Worm (Caenorhabditis elegans): ENCODE data around the gene K03B8.6.

Gene K03B8.6

DNA sequence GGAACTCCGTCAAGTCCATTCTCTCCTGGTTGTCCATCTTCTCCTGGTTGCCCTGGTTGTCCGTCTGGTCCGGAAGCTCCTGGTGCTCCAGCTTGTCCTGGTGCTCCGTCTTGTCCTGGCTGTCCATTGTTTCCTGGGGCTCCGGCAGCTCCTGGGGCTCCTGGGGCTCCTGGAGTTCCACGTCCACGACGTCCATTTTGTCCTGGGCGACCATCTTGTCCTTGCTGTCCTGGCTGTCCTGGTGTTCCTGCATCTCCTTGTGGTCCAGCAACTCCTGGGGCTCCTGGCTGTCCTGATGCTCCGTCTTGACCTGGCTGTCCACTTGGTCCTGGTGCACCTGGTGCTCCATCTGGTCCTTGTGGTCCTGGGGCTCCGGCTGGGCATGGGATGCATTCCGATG is 42.0 kb downstream of the K03B8.6 start:
- TF ChIP-seq nhr-85 (tag), result no peak
- TF ChIP-seq hlh-17 (GFP tag; optimal IDR thresholded peaks at IDR 0.05; ENCODE audit: borderline replicate concordance), result no peak
- no peak for TF ChIP-seq pqm-1 (tag; optimal IDR thresholded peaks at IDR 0.05)
- TF ChIP-seq fkh-8 (tag; optimal IDR thresholded peaks at IDR 0.05), result no peak
- TF ChIP-seq unc-98 (GFP tag; IDR thresholded peaks at IDR 0.05), result no peak
- TF ChIP-seq C04F5.9 (tag; optimal IDR thresholded peaks at IDR 0.05), result no peak

- TF ChIP-seq ztf-11 (tag; optimal IDR thresholded peaks at IDR 0.05), result no peak
- TF ChIP-seq unc-30 (tag; optimal IDR thresholded peaks at IDR 0.05), result no peak
- no peak for TF ChIP-seq ceh-63 (GFP tag; optimal IDR thresholded peaks at IDR 0.05)
- no peak for TF ChIP-seq jun-1 (tag; optimal IDR thresholded peaks at IDR 0.05)
- no peak for TF ChIP-seq lsy-2 (tag; optimal IDR thresholded peaks at IDR 0.05)
- no peak for TF ChIP-seq ceh-8 (GFP tag; optimal IDR thresholded peaks at IDR 0.05)
- TF ChIP-seq dsc-1 (tag; optimal IDR thresholded peaks at IDR 0.05), result no peak
- no peak for TF ChIP-seq lin-15B (tag; optimal IDR thresholded peaks at IDR 0.05)
- TF ChIP-seq fkh-4 (tag; optimal IDR thresholded peaks at IDR 0.05; ENCODE audit: borderline replicate concordance), result no peak
These were observed 42.9 kb downstream of the K03B8.6 start, which contains the start of gene col-156 for ce11 chrV:11450257-11450656. Gene col-156, minus strand, starts transcription at chrV:11450357.

ce11 chrV:11454917-11455316 is 47.5 kb downstream of the K03B8.6 start:
- TF ChIP-seq unc-30 (tag; optimal IDR thresholded peaks at IDR 0.05) (no peak), lin-14 (GFP tag; optimal IDR thresholded peaks at IDR 0.05) (peak; percentile 44)

Data from whole organism, L1 larva.